Worm (Caenorhabditis elegans) whole organism, L2 larva: ENCODE results near the gene sgca-1.
A peak's percentile ranks its signal among the peaks of the same experiment; 100 is the strongest.

ENCODE experiments used
- ama-1 ChIP-seq: fragments of 150-350 bp; optimal IDR thresholded peaks from 2 replicates; lab custom pipeline; 2018; ENCODE audit warnings: inconsistent platforms
- ceh-82 ChIP-seq: fragments of 150-350 bp; optimal IDR thresholded peaks from 2 replicates; lab custom pipeline; 2014; ENCODE audit warnings: missing biosample characterization, missing genetic modification characterization
- mdl-1 ChIP-seq, 2 experiments: fragments of 150-350 bp in 1 of 2; sonication (generic microtip) in 1 of 2; optimal IDR thresholded peaks; 2 replicates each; lab custom pipeline; 2017; ENCODE audit warnings: missing biosample characterization in 2 of 2, missing genetic modification characterization in 2 of 2
- nhr-10 ChIP-seq: sonication (generic microtip); optimal IDR thresholded peaks from 2 replicates; lab custom pipeline; 2017; ENCODE audit warnings: missing biosample characterization, missing genetic modification characterization
- nhr-6 ChIP-seq: fragments of 150-350 bp; optimal IDR thresholded peaks from 2 replicates; lab custom pipeline; 2014; ENCODE audit warnings: missing biosample characterization, missing genetic modification characterization
- ztf-11 ChIP-seq: sonication (generic microtip); optimal IDR thresholded peaks from 2 replicates; lab custom pipeline; 2017; ENCODE audit warnings: missing biosample characterization, missing genetic modification characterization

DNA sequence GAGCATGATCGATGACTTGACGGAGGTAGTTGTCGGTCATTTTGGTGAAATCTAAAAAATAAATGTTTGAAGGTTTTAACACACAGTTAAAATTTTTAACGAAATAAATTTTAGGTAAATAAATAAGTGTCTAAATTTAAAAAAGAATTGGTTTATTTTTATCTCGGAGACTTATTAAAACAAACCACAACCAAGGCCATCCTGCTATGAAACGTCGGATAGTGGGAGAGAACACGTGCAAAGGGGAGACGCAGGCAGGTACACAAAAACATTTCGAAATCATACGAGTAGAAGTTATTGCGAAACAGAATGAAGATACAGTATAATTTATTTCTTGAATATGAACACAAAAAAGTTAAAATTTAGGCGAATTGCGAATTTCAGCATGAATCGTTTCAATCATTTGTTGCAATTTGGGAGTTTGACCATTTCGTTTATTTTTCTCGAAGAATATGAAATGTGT lies 46.7 kb upstream of the sgca-1 start, which contains the start of gene F41B4.3:
- no peak for TF ChIP-seq nhr-10 (tag; lab: Kevin White, UChicago)
- no peak for TF ChIP-seq ztf-11 (tag; lab: Kevin White, UChicago)
- no peak for TF ChIP-seq nhr-6 (tag; lab: Kevin White, UChicago)
- TF ChIP-seq mdl-1 (tag; optimal IDR thresholded peaks at IDR 0.05; lab: Kevin White, UChicago): peak in 1 of 2 experiments; percentile 31
- no peak for TF ChIP-seq ama-1 (lab: Kevin White, UChicago)
- TF ChIP-seq ceh-82 (tag; lab: Kevin White, UChicago): no peak
